Worm (Caenorhabditis elegans) whole organism, mixed stage, embryonic: ENCODE data around the gene H28G03.3.

Experiments used
- M03D4.4 ChIP-seq: sonication (generic microtip); optimal IDR thresholded peaks from 2 replicates; lab custom pipeline; 2017; ENCODE audit warnings: mild to moderate bottlenecking, missing genetic modification characterization, missing compliant biosample characterization
- bed-3 ChIP-seq: fragments of 200-800 bp; sonication (Bioruptor generic); optimal IDR thresholded peaks from 3 replicates; lab custom pipeline; 2018; ENCODE audit warnings: mild to moderate bottlenecking, missing genetic modification characterization, moderate library complexity, missing compliant biosample characterization
- blmp-1 ChIP-seq: fragments of 150-350 bp; optimal IDR thresholded peaks from 2 replicates; lab custom pipeline; 2014; ENCODE audit warnings: missing biosample characterization, missing genetic modification characterization
- ceh-43 ChIP-seq: fragments of 200-800 bp; sonication (Bioruptor generic); optimal IDR thresholded peaks from 2 replicates; lab custom pipeline; 2018; ENCODE audit warnings: mild to moderate bottlenecking, missing genetic modification characterization, moderate library complexity, missing compliant biosample characterization
- ceh-83 ChIP-seq: fragments of 200-800 bp; sonication (Bioruptor generic); optimal IDR thresholded peaks from 2 replicates; lab custom pipeline; 2018; ENCODE audit warnings: mild to moderate bottlenecking, missing genetic modification characterization, missing compliant biosample characterization
- ces-1 ChIP-seq: fragments of 150-350 bp; optimal IDR thresholded peaks from 2 replicates; lab custom pipeline; 2014; ENCODE audit warnings: missing biosample characterization, missing genetic modification reagents, missing genetic modification characterization
- drap-1 ChIP-seq: fragments of 200-800 bp; sonication (Bioruptor generic); optimal IDR thresholded peaks from 3 replicates; lab custom pipeline; 2018; ENCODE audit warnings: mild to moderate bottlenecking, missing genetic modification characterization, missing compliant biosample characterization
- elt-1 ChIP-seq: sonication (generic microtip); optimal IDR thresholded peaks from 2 replicates; lab custom pipeline; 2017; ENCODE audit warnings: missing genetic modification characterization, mild to moderate bottlenecking, missing compliant biosample characterization, antibody characterized with exemption, moderate library complexity, borderline replicate concordance; ENCODE audit not compliant: insufficient read depth
- elt-3 ChIP-seq: fragments of 150-350 bp; optimal IDR thresholded peaks from 2 replicates; lab custom pipeline; 2014; ENCODE audit warnings: missing biosample characterization, missing genetic modification characterization
- flh-1 ChIP-seq: fragments of 200-800 bp; sonication (Bioruptor generic); optimal IDR thresholded peaks from 2 replicates; lab custom pipeline; 2018; ENCODE audit warnings: mild to moderate bottlenecking, missing genetic modification characterization, moderate library complexity, missing compliant biosample characterization
- ham-2 ChIP-seq: fragments of 200-800 bp; sonication (Bioruptor generic); optimal IDR thresholded peaks from 2 replicates; lab custom pipeline; 2018; ENCODE audit warnings: mild to moderate bottlenecking, missing genetic modification characterization, missing compliant biosample characterization
- hlh-1 ChIP-seq: fragments of 150-350 bp; optimal IDR thresholded peaks from 2 replicates; lab custom pipeline; 2014; ENCODE audit warnings: missing biosample characterization, missing genetic modification reagents, missing genetic modification characterization
- lin-13 ChIP-seq: fragments of 150-350 bp; optimal IDR thresholded peaks from 2 replicates; lab custom pipeline; 2014; ENCODE audit warnings: missing biosample characterization, missing genetic modification characterization
- lin-32 ChIP-seq: fragments of 200-800 bp; sonication (Bioruptor generic); optimal IDR thresholded peaks from 2 replicates; lab custom pipeline; 2018; ENCODE audit warnings: mild to moderate bottlenecking, missing genetic modification characterization, missing compliant biosample characterization
- lsy-2 ChIP-seq: fragments of 150-350 bp; optimal IDR thresholded peaks from 2 replicates; lab custom pipeline; 2014; ENCODE audit warnings: missing biosample characterization, missing genetic modification characterization
- mab-5 ChIP-seq: fragments of 150-350 bp; optimal IDR thresholded peaks from 2 replicates; lab custom pipeline; 2014; ENCODE audit warnings: missing biosample characterization, missing genetic modification characterization
- mep-1 ChIP-seq: fragments of 150-350 bp; optimal IDR thresholded peaks from 2 replicates; lab custom pipeline; 2017; ENCODE audit warnings: missing biosample characterization, missing genetic modification reagents, missing genetic modification characterization, inconsistent platforms
- mls-2 ChIP-seq: sonication (generic microtip); optimal IDR thresholded peaks from 2 replicates; lab custom pipeline; 2016; ENCODE audit warnings: mild to moderate bottlenecking, missing genetic modification characterization, moderate library complexity, missing compliant biosample characterization
- nhr-12 ChIP-seq: fragments of 150-350 bp; optimal IDR thresholded peaks from 2 replicates; lab custom pipeline; 2014; ENCODE audit warnings: missing biosample characterization, missing genetic modification characterization
- nhr-2 ChIP-seq: fragments of 150-350 bp; optimal IDR thresholded peaks from 2 replicates; lab custom pipeline; 2014; ENCODE audit warnings: missing biosample characterization, missing genetic modification characterization
- nhr-237 ChIP-seq: fragments of 150-350 bp; optimal IDR thresholded peaks from 2 replicates; lab custom pipeline; 2014; ENCODE audit warnings: missing biosample characterization, missing genetic modification characterization
- nhr-28 ChIP-seq: fragments of 150-350 bp; optimal IDR thresholded peaks from 2 replicates; lab custom pipeline; 2014; ENCODE audit warnings: missing biosample characterization, missing genetic modification characterization
- nhr-76 ChIP-seq: sonication (generic microtip); optimal IDR thresholded peaks from 2 replicates; lab custom pipeline; 2017; ENCODE audit warnings: missing biosample characterization, missing genetic modification characterization
- pha-4 ChIP-seq: fragments of 150-350 bp; optimal IDR thresholded peaks from 2 replicates; lab custom pipeline; 2018; ENCODE audit warnings: missing biosample characterization, missing genetic modification reagents, missing genetic modification characterization
- sem-2 ChIP-seq: fragments of 200-800 bp; sonication (Bioruptor generic); optimal IDR thresholded peaks from 2 replicates; lab custom pipeline; 2018; ENCODE audit warnings: mild to moderate bottlenecking, missing genetic modification characterization, missing compliant biosample characterization
- snpc-4 ChIP-seq: fragments of 150-350 bp; optimal IDR thresholded peaks from 2 replicates; lab custom pipeline; 2014; ENCODE audit warnings: missing biosample characterization, missing genetic modification characterization
- sptf-1 ChIP-seq: sonication (generic microtip); optimal IDR thresholded peaks from 2 replicates; lab custom pipeline; 2017; ENCODE audit warnings: mild to moderate bottlenecking, missing genetic modification characterization, moderate library complexity, missing compliant biosample characterization
- tbx-8 ChIP-seq: fragments of 200-800 bp; sonication (Bioruptor generic); optimal IDR thresholded peaks from 2 replicates; lab custom pipeline; 2018; ENCODE audit warnings: mild to moderate bottlenecking, missing genetic modification characterization, moderate library complexity, missing compliant biosample characterization
- unc-120 ChIP-seq: sonication (generic microtip); optimal IDR thresholded peaks from 2 replicates; lab custom pipeline; 2017; ENCODE audit warnings: missing genetic modification characterization, missing compliant biosample characterization; ENCODE audit not compliant: poor library complexity, severe bottlenecking
- unc-39 ChIP-seq: fragments of 150-350 bp; optimal IDR thresholded peaks from 2 replicates; lab custom pipeline; 2014; ENCODE audit warnings: missing biosample characterization, missing genetic modification characterization
- unc-62 ChIP-seq: fragments of 150-350 bp; optimal IDR thresholded peaks from 2 replicates; lab custom pipeline; 2014; ENCODE audit warnings: missing biosample characterization, missing genetic modification reagents, missing genetic modification characterization
- zip-8 ChIP-seq: fragments of 150-350 bp; optimal IDR thresholded peaks from 2 replicates; lab custom pipeline; 2014; ENCODE audit warnings: missing biosample characterization, missing genetic modification characterization
- ztf-11 ChIP-seq: fragments of 150-350 bp; optimal IDR thresholded peaks from 2 replicates; lab custom pipeline; 2014; ENCODE audit warnings: missing biosample characterization, missing genetic modification characterization

Gene H28G03.3

ce11 chrX:5244041-5244440 lies 17.9 kb upstream of the H28G03.3 start, which contains the start of gene Y34B4A.7 (continued):
- TF ChIP-seq unc-62 (GFP tag; lab: Kevin White, UChicago) (no peak), nhr-12 (tag; lab: Kevin White, UChicago) (no peak), pha-4 (tag; lab: Kevin White, UChicago) (peak; percentile 51), hlh-1 (tag; lab: Kevin White, UChicago) (peak; percentile 28), nhr-2 (tag; lab: Kevin White, UChicago) (no peak), lin-13 (tag; lab: Kevin White, UChicago) (peak; percentile 76), sptf-1 (tag; lab: Kevin White, UChicago) (peak; percentile 6), elt-1 (tag; lab: Kevin White, UChicago) (no peak), M03D4.4 (no peak), ceh-83 (GFP tag; lab: Kevin White, UChicago) (no peak), ham-2 (GFP tag; lab: Kevin White, UChicago) (no peak)

DNA sequence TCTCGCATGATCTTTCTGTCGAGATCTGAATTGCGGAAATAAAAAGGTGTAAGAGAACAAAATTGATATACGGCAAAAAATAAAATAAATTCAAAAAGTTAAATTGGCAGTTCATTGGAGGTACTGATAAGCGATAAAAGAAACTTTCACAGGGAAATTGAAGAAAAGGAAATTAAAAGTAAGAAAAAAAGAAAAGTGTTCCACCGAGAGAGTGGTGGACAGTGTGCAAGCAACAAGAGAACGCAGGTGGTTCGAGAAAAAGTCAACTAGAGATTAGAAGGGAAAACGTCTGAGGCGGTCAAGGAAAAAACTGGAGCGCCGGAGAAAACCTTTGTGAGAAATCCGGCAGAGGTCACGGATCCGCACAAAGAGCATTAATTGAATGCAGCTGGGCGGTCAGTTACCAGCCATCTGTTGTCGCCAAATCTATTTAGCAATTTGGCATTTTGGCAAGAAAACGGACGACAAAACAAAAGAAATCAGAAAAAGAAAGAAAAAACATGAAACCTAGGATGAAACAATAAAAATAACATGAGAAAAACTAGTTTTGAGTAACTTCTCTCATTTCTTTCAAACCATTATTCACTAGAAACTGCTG lies 17.3 kb upstream of the H28G03.3 start, which contains the start of gene mtm-5:
mtm-5 (minus strand) TSS at position 27 of the 598 bp plus-strand sequence.
- TF ChIP-seq lsy-2 (tag; lab: Kevin White, UChicago) (no peak), unc-120 (tag; lab: Kevin White, UChicago) (no peak), ham-2 (GFP tag; lab: Kevin White, UChicago) (no peak), unc-62 (GFP tag; lab: Kevin White, UChicago) (no peak), ces-1 (GFP tag; lab: Kevin White, UChicago) (peak; percentile 78), lin-32 (GFP tag; lab: Kevin White, UChicago) (peak; percentile 79), ceh-83 (GFP tag; lab: Kevin White, UChicago) (no peak), mab-5 (tag; lab: Kevin White, UChicago) (no peak), bed-3 (GFP tag; lab: Kevin White, UChicago) (no peak)

DNA sequence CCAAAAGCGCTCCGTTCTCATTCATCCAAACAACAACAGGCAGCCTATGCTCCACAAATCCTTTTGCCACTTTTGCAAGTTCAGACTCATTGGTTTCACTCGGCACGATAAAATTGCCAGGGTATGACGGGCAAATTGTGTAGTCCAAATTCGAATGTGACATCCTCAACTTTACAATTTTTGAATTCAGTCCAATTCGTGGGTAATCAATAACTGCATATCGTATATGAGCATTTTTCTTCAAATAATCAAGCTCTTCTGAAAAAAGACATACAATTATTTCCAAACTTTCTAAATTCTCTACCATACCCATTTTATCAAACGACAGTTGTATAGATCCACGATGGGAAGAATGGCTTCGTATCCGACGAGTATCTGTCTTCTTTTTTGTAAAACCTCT lies 12.1 kb upstream of the H28G03.3 start:
- TF ChIP-seq flh-1 (no peak), unc-39 (tag; lab: Kevin White, UChicago) (no peak), elt-3 (no peak), nhr-12 (tag; lab: Kevin White, UChicago) (no peak), snpc-4 (no peak), ces-1 (GFP tag; lab: Kevin White, UChicago) (no peak), nhr-2 (tag; lab: Kevin White, UChicago) (no peak), mep-1 (tag; lab: Kevin White, UChicago) (no peak), ceh-43 (GFP tag; lab: Kevin White, UChicago) (no peak), mls-2 (tag; lab: Kevin White, UChicago) (no peak), ztf-11 (tag; lab: Kevin White, UChicago) (no peak), ceh-83 (GFP tag; lab: Kevin White, UChicago) (no peak), M03D4.4 (no peak), tbx-8 (GFP tag; lab: Kevin White, UChicago) (no peak), ham-2 (GFP tag; lab: Kevin White, UChicago) (no peak), drap-1 (GFP tag; lab: Kevin White, UChicago) (no peak), sem-2 (no peak), sptf-1 (tag; lab: Kevin White, UChicago) (no peak)
- TF ChIP-seq, all 35 proteins: peak for 0

ce11 chrX:5218323-5218722 lies 7.8 kb downstream of the H28G03.3 start:
- TF ChIP-seq snpc-4 (no peak), ham-2 (GFP tag; lab: Kevin White, UChicago) (no peak), nhr-12 (tag; lab: Kevin White, UChicago) (no peak), unc-39 (tag; lab: Kevin White, UChicago) (no peak), ceh-43 (GFP tag; lab: Kevin White, UChicago) (no peak), unc-62 (GFP tag; lab: Kevin White, UChicago) (no peak), blmp-1 (tag; lab: Kevin White, UChicago) (no peak), flh-1 (no peak), nhr-28 (no peak), sem-2 (no peak), lin-13 (tag; lab: Kevin White, UChicago) (no peak), nhr-237 (tag; lab: Kevin White, UChicago) (no peak), nhr-76 (no peak), elt-3 (no peak), zip-8 (tag; lab: Kevin White, UChicago) (no peak), nhr-2 (tag; lab: Kevin White, UChicago) (no peak)
